Fruit fly (Drosophila melanogaster) whole organism, embryonic: ENCODE measurements around the gene CG4631.

Experiments
- Ada2b ChIP-seq: fragments of 200-800 bp; sonication (Bioruptor generic); IDR thresholded peaks from 2 replicates; pipeline ENCODE4 v1.3.6; 2022; ENCODE audit warnings: missing biosample characterization, missing genetic modification characterization
- Asciz ChIP-seq: fragments of 200-800 bp; sonication (Bioruptor generic); optimal IDR thresholded peaks from 2 replicates; lab custom pipeline; 2017; ENCODE audit warnings: missing biosample characterization, mild to moderate bottlenecking, missing genetic modification characterization, missing genetic modification reagents
- CG10147 ChIP-seq: fragments of 200-800 bp; sonication (Bioruptor generic); optimal IDR thresholded peaks from 2 replicates; lab custom pipeline; 2019; ENCODE audit warnings: missing biosample characterization, mild to moderate bottlenecking, missing genetic modification characterization, moderate library complexity
- CG10209 ChIP-seq: fragments of 200-800 bp; sonication (Bioruptor generic); optimal IDR thresholded peaks from 3 replicates; lab custom pipeline; 2017; ENCODE audit warnings: missing biosample characterization, mild to moderate bottlenecking, missing genetic modification characterization, missing genetic modification reagents
- CG10654 ChIP-seq: fragments of 200-800 bp; sonication (Bioruptor generic); optimal IDR thresholded peaks from 2 replicates; lab custom pipeline; 2016; ENCODE audit warnings: missing biosample characterization, missing genetic modification characterization
- CG12219 ChIP-seq: fragments of 200-800 bp; sonication (Bioruptor generic); optimal IDR thresholded peaks from 3 replicates; lab custom pipeline; 2018; ENCODE audit warnings: missing biosample characterization, mild to moderate bottlenecking, missing genetic modification characterization
- CG14667 ChIP-seq: fragments of 200-800 bp; sonication (Bioruptor generic); IDR thresholded peaks from 2 replicates; pipeline ENCODE4 v1.3.6; 2022; ENCODE audit warnings: missing biosample characterization, missing genetic modification characterization
- CG15011 ChIP-seq: fragments of 200-800 bp; sonication (Bioruptor generic); optimal IDR thresholded peaks from 3 replicates; lab custom pipeline; 2018; ENCODE audit warnings: missing biosample characterization, mild to moderate bottlenecking, missing genetic modification characterization
- CG2199 ChIP-seq: fragments of 200-800 bp; sonication (Bioruptor generic); IDR thresholded peaks from 3 replicates; pipeline ENCODE4 v1.3.6; 2022; ENCODE audit warnings: missing biosample characterization, missing genetic modification characterization
- CG2875 ChIP-seq: fragments of 200-800 bp; sonication (Bioruptor generic); optimal IDR thresholded peaks from 2 replicates; lab custom pipeline; 2017; ENCODE audit warnings: missing biosample characterization, mild to moderate bottlenecking, missing genetic modification characterization, missing genetic modification reagents
- CG31365 ChIP-seq: fragments of 200-800 bp; sonication (Bioruptor generic); optimal IDR thresholded peaks from 2 replicates; lab custom pipeline; 2018; ENCODE audit warnings: missing biosample characterization, mild to moderate bottlenecking, missing genetic modification characterization
- CG3995 ChIP-seq: fragments of 200-800 bp; sonication (Bioruptor generic); optimal IDR thresholded peaks from 3 replicates; lab custom pipeline; 2016; ENCODE audit warnings: missing biosample characterization, missing genetic modification characterization
- CG4730 ChIP-seq: fragments of 200-800 bp; sonication (Bioruptor generic); IDR thresholded peaks from 2 replicates; pipeline ENCODE4 v1.3.6; 2022; ENCODE audit warnings: missing biosample characterization, missing genetic modification characterization
- CG4820 ChIP-seq: fragments of 200-800 bp; sonication (Bioruptor generic); optimal IDR thresholded peaks from 3 replicates; lab custom pipeline; 2016; ENCODE audit warnings: missing biosample characterization, missing genetic modification characterization
- CG6854 ChIP-seq: fragments of 200-800 bp; sonication (Bioruptor generic); optimal IDR thresholded peaks from 3 replicates; lab custom pipeline; 2017; ENCODE audit warnings: missing biosample characterization, mild to moderate bottlenecking, missing genetic modification characterization
- CG9437 ChIP-seq: fragments of 200-800 bp; sonication (Bioruptor generic); optimal IDR thresholded peaks from 2 replicates; lab custom pipeline; 2018; ENCODE audit warnings: missing biosample characterization, mild to moderate bottlenecking, missing genetic modification characterization
- CG9797 ChIP-seq: fragments of 200-800 bp; sonication (Bioruptor generic); optimal IDR thresholded peaks from 3 replicates; lab custom pipeline; 2018; ENCODE audit warnings: missing biosample characterization, mild to moderate bottlenecking, missing genetic modification characterization
- CHES-1-like ChIP-seq: fragments of 200-800 bp; sonication (Bioruptor generic); optimal IDR thresholded peaks from 2 replicates; lab custom pipeline; 2016; ENCODE audit warnings: missing biosample characterization, missing genetic modification characterization
- Chrac-16 ChIP-seq: fragments of 200-800 bp; sonication (Bioruptor generic); optimal IDR thresholded peaks from 3 replicates; lab custom pipeline; 2016; ENCODE audit warnings: missing biosample characterization, missing genetic modification characterization
- Dbx ChIP-seq: fragments of 200-800 bp; sonication (Bioruptor generic); IDR thresholded peaks from 3 replicates; pipeline ENCODE4 v1.3.6; 2022; ENCODE audit warnings: missing biosample characterization, missing genetic modification characterization
- Drgx ChIP-seq: fragments of 200-800 bp; sonication (Bioruptor generic); IDR thresholded peaks from 2 replicates; pipeline ENCODE4 v1.3.6; 2022; ENCODE audit warnings: missing biosample characterization, missing genetic modification characterization
- E2f1 ChIP-seq: fragments of 200-800 bp; sonication (Bioruptor generic); IDR thresholded peaks from 2 replicates; pipeline ENCODE4 v1.3.6; 2022; ENCODE audit warnings: missing biosample characterization, missing genetic modification characterization
- E2f2 ChIP-seq: fragments of 200-800 bp; sonication (Bioruptor generic); IDR thresholded peaks from 2 replicates; pipeline ENCODE4 v1.3.6; 2022; ENCODE audit warnings: missing biosample characterization, missing genetic modification characterization
- ERR ChIP-seq: fragments of 200-800 bp; sonication (Bioruptor generic); optimal IDR thresholded peaks from 2 replicates; lab custom pipeline; 2016; ENCODE audit warnings: missing biosample characterization, missing genetic modification characterization
- H15 ChIP-seq: fragments of 200-800 bp; sonication (Bioruptor generic); IDR thresholded peaks from 3 replicates; pipeline ENCODE4 v1.3.6; 2022; ENCODE audit warnings: missing biosample characterization, missing genetic modification characterization
- Hey ChIP-seq: fragments of 200-800 bp; sonication (Bioruptor generic); optimal IDR thresholded peaks from 3 replicates; lab custom pipeline; 2018; ENCODE audit warnings: missing biosample characterization, mild to moderate bottlenecking, missing genetic modification characterization
- Hr3 ChIP-seq: fragments of 200-800 bp; sonication (Bioruptor generic); optimal IDR thresholded peaks from 3 replicates; lab custom pipeline; 2016; ENCODE audit warnings: missing biosample characterization, missing genetic modification characterization
- Hr78 ChIP-seq, 2 experiments: fragments of 200-800 bp in 1 of 2; fragments of >200 bp in 1 of 2; sonication (Bioruptor generic) in 1 of 2; optimal IDR thresholded peaks; 2 replicates each; lab custom pipeline; 2017 to 2019; ENCODE audit warnings: missing biosample characterization in 2 of 2, missing genetic modification characterization in 2 of 2, mild to moderate bottlenecking in 1 of 2, moderate library complexity in 1 of 2
- Kr ChIP-seq: fragments of 200-800 bp; sonication (Bioruptor generic); optimal IDR thresholded peaks from 2 replicates; lab custom pipeline; 2017; ENCODE audit warnings: missing biosample characterization, mild to moderate bottlenecking, missing genetic modification characterization
- Rfx ChIP-seq: fragments of 200-800 bp; sonication (Bioruptor generic); IDR thresholded peaks from 2 replicates; pipeline ENCODE4 v1.3.6; 2022; ENCODE audit warnings: missing biosample characterization, missing genetic modification characterization
- Stat92E ChIP-seq, 3 experiments: fragments of >200 bp in 2 of 3; fragments of 200-800 bp in 1 of 3; sonication (Bioruptor generic) in 1 of 3; optimal IDR thresholded peaks; 2 replicates each; lab custom pipeline; 2017 to 2019; ENCODE audit warnings: missing biosample characterization in 3 of 3, missing genetic modification characterization in 3 of 3, mild to moderate bottlenecking in 1 of 3, moderate library complexity in 1 of 3
- ase ChIP-seq: fragments of 200-800 bp; sonication (Bioruptor generic); IDR thresholded peaks from 3 replicates; pipeline ENCODE4 v1.3.6; 2022; ENCODE audit warnings: missing biosample characterization, missing genetic modification characterization
- ash1 ChIP-seq: fragments of 200-800 bp; sonication (Bioruptor generic); optimal IDR thresholded peaks from 2 replicates; lab custom pipeline; 2018; ENCODE audit warnings: missing biosample characterization, mild to moderate bottlenecking, missing genetic modification characterization
- cato ChIP-seq: fragments of 200-800 bp; sonication (Bioruptor generic); optimal IDR thresholded peaks from 2 replicates; lab custom pipeline; 2016; ENCODE audit warnings: missing biosample characterization, missing genetic modification characterization, borderline replicate concordance
- ci ChIP-seq: fragments of 200-800 bp; sonication (Bioruptor generic); IDR thresholded peaks from 3 replicates; pipeline ENCODE4 v1.3.6; 2022; ENCODE audit warnings: missing biosample characterization, missing genetic modification characterization
- corto ChIP-seq: fragments of 200-800 bp; sonication (Bioruptor generic); optimal IDR thresholded peaks from 2 replicates; lab custom pipeline; 2016; ENCODE audit warnings: missing biosample characterization, mild to moderate bottlenecking, missing genetic modification characterization, moderate library complexity
- dati ChIP-seq: fragments of 200-800 bp; sonication (Bioruptor generic); IDR thresholded peaks from 2 replicates; pipeline ENCODE4 v1.3.6; 2022; ENCODE audit warnings: missing biosample characterization, missing genetic modification characterization
- dmrt99B ChIP-seq: fragments of 200-800 bp; sonication (Bioruptor generic); optimal IDR thresholded peaks from 2 replicates; lab custom pipeline; 2018; ENCODE audit warnings: missing biosample characterization, mild to moderate bottlenecking, missing genetic modification characterization, moderate library complexity
- fd96Cb ChIP-seq: fragments of 200-800 bp; sonication (Bioruptor generic); optimal IDR thresholded peaks from 2 replicates; lab custom pipeline; 2018; ENCODE audit warnings: missing biosample characterization, mild to moderate bottlenecking, missing genetic modification characterization, moderate library complexity
- gcm ChIP-seq: fragments of 200-800 bp; sonication (Bioruptor generic); optimal IDR thresholded peaks from 2 replicates; lab custom pipeline; 2019; ENCODE audit warnings: missing biosample characterization, mild to moderate bottlenecking, missing genetic modification characterization, moderate library complexity
- gsb ChIP-seq: fragments of 200-800 bp; sonication (Bioruptor generic); IDR thresholded peaks from 2 replicates; pipeline ENCODE4 v1.3.6; 2022; ENCODE audit warnings: missing biosample characterization, missing genetic modification characterization
- kni ChIP-seq: fragments of 200-800 bp; sonication (Bioruptor generic); optimal IDR thresholded peaks from 3 replicates; lab custom pipeline; 2017; ENCODE audit warnings: mild to moderate bottlenecking, missing biosample characterization, missing genetic modification reagents, missing genetic modification characterization
- oc ChIP-seq: fragments of 200-800 bp; sonication (Bioruptor generic); optimal IDR thresholded peaks from 2 replicates; lab custom pipeline; 2018; ENCODE audit warnings: missing biosample characterization, mild to moderate bottlenecking, missing genetic modification characterization, moderate library complexity
- prd ChIP-seq, 3 experiments: fragments of >200 bp in 2 of 3; fragments of 200-800 bp in 1 of 3; sonication (Bioruptor generic) in 1 of 3; optimal IDR thresholded peaks in 2 of 3; IDR thresholded peaks in 1 of 3; 2 replicates in 2 of 3; 3 replicates in 1 of 3; pipeline versions ENCODE4 v1.3.6 to Lab custom; 2017 to 2022; ENCODE audit warnings: missing biosample characterization in 1 of 3, missing genetic modification characterization in 1 of 3
- sd ChIP-seq: fragments of 200-800 bp; sonication (Bioruptor generic); optimal IDR thresholded peaks from 3 replicates; lab custom pipeline; 2018; ENCODE audit warnings: missing biosample characterization, mild to moderate bottlenecking, missing genetic modification characterization, moderate library complexity
- ssp ChIP-seq: fragments of 200-800 bp; sonication (Bioruptor generic); IDR thresholded peaks from 2 replicates; pipeline ENCODE4 v1.3.6; 2022; ENCODE audit warnings: missing biosample characterization, missing genetic modification characterization
- stc ChIP-seq: fragments of 200-800 bp; sonication (Bioruptor generic); IDR thresholded peaks from 2 replicates; pipeline ENCODE4 v1.3.6; 2022; ENCODE audit warnings: missing biosample characterization, missing genetic modification characterization
- trh ChIP-seq: fragments of 200-800 bp; sonication (Bioruptor generic); optimal IDR thresholded peaks from 2 replicates; lab custom pipeline; 2016; ENCODE audit warnings: missing biosample characterization, missing genetic modification characterization
- twi ChIP-seq: fragments of 200-800 bp; optimal IDR thresholded peaks from 2 replicates; lab custom pipeline; 2019; ENCODE audit warnings: missing biosample characterization, mild to moderate bottlenecking, missing genetic modification characterization, moderate library complexity
- unpg ChIP-seq: fragments of 200-800 bp; sonication (Bioruptor generic); optimal IDR thresholded peaks from 3 replicates; lab custom pipeline; 2018; ENCODE audit warnings: missing biosample characterization, mild to moderate bottlenecking, missing genetic modification characterization, moderate library complexity

CG4631 gene

dm6 chr2L:16643961-16644360 lies 36.8 kb downstream of the CG4631 start (continued):
- TF ChIP-seq unpg: peak; percentile 79
- TF ChIP-seq corto: no peak
- no peak for TF ChIP-seq twi
- TF ChIP-seq gsb: no peak
- no peak for TF ChIP-seq Hr78 (GFP tag; optimal IDR thresholded peaks at IDR 0.05; lab: Kevin White, UChicago)
- TF ChIP-seq kni: no peak
- no peak for TF ChIP-seq sd
- TF ChIP-seq Chrac-16 (GFP tag; lab: Kevin White, UChicago): peak; percentile 54
- TF ChIP-seq CG6854: peak; percentile 47
- peak; percentile 27; the same call in 1 of the 2 replicates for TF ChIP-seq E2f2 (GFP tag; lab: Robert Waterston, UW)
- TF ChIP-seq CG4820 (GFP tag; lab: Kevin White, UChicago): peak; percentile 34
- no peak for TF ChIP-seq dati
- peak; percentile 15 for TF ChIP-seq CG3995 (GFP tag; lab: Kevin White, UChicago)
- peak; percentile 68 for TF ChIP-seq Rfx (GFP tag; lab: Robert Waterston, UW)
- TF ChIP-seq CG9797 (GFP tag; lab: Kevin White, UChicago): no peak
- 0 out of 3 replicates have a peak, but pooled peaks have one; percentile 37 for TF ChIP-seq Dbx
- TF ChIP-seq oc: peak; percentile 56
- no peak for TF ChIP-seq prd (optimal IDR thresholded peaks at IDR 0.05; lab: Kevin White, UChicago)
- peak; percentile 81 for TF ChIP-seq prd (GFP tag; IDR thresholded peaks at IDR 0.05; lab: Robert Waterston, UW)
- TF ChIP-seq CHES-1-like (GFP tag; lab: Kevin White, UChicago): peak; percentile 42
- TF ChIP-seq cato: peak; percentile 11
- TF ChIP-seq trh (GFP tag; lab: Kevin White, UChicago): no peak
- peak; percentile 25 for TF ChIP-seq CG10654 (GFP tag; lab: Kevin White, UChicago)
- TF ChIP-seq Hey (tag; lab: Kevin White, UChicago): no peak
- TF ChIP-seq CG4730 (GFP tag; lab: Robert Waterston, UW): no peak
- peak; percentile 48 for TF ChIP-seq CG9437 (GFP tag; lab: Kevin White, UChicago)
- TF ChIP-seq ash1 (GFP tag; lab: Kevin White, UChicago): no peak
- TF ChIP-seq E2f1 (GFP tag; lab: Robert Waterston, UW): peak; percentile 44; the same call in 1 of the 2 replicates
- peak; percentile 58 for TF ChIP-seq Drgx (GFP tag; lab: Robert Waterston, UW)
- peak; percentile 52 for TF ChIP-seq Hr3 (GFP tag; lab: Kevin White, UChicago)
- TF ChIP-seq CG14667 (GFP tag; lab: Robert Waterston, UW): no peak; the same call in 1 of the 2 replicates
- peak; percentile 47; the same call in 1 of the 3 replicates for TF ChIP-seq CG2199 (GFP tag; lab: Robert Waterston, UW)
- no peak for TF ChIP-seq ERR (GFP tag; lab: Kevin White, UChicago)
- no peak for TF ChIP-seq ase (GFP tag; lab: Robert Waterston, UW)
- TF ChIP-seq CG10209 (GFP tag; lab: Kevin White, UChicago): peak; percentile 48
- TF ChIP-seq Ada2b (GFP tag; lab: Robert Waterston, UW): peak; percentile 53
- 0 out of 2 replicates have a peak, but pooled peaks have one; percentile 32 for TF ChIP-seq ssp (GFP tag; lab: Robert Waterston, UW)
- TF ChIP-seq CG12219: peak; percentile 61
- 0 out of 3 replicates have a peak, but pooled peaks have one; percentile 46 for TF ChIP-seq H15 (GFP tag; lab: Robert Waterston, UW)
- TF ChIP-seq gcm (GFP tag; lab: Kevin White, UChicago): peak; percentile 17
- peak; percentile 65 for TF ChIP-seq fd96Cb (tag; lab: Kevin White, UChicago)
- TF ChIP-seq dmrt99B (tag; lab: Kevin White, UChicago): peak; percentile 78
- no peak for TF ChIP-seq CG31365 (tag; lab: Kevin White, UChicago)
- peak; percentile 63 for TF ChIP-seq CG10147 (GFP tag; lab: Kevin White, UChicago)
- TF ChIP-seq Stat92E (GFP tag; optimal IDR thresholded peaks at IDR 0.05; lab: Kevin White, UChicago): no peak
- peak; percentile 27 for TF ChIP-seq CG15011 (GFP tag; lab: Kevin White, UChicago)
- TF ChIP-seq Asciz (GFP tag; lab: Kevin White, UChicago): peak; percentile 75
- TF ChIP-seq stc (GFP tag; lab: Robert Waterston, UW): peak; percentile 71
- no peak for TF ChIP-seq Kr (GFP tag; lab: Kevin White, UChicago)
- TF ChIP-seq CG2875 (GFP tag; lab: Kevin White, UChicago): peak; percentile 35
- peak; percentile 75 for TF ChIP-seq ci (GFP tag; lab: Robert Waterston, UW)
